Worm (Caenorhabditis elegans) whole organism, mixed stage, embryonic: ENCODE data around the gene W07G4.1.

Experiments
- M03D4.4 ChIP-seq: sonication (generic microtip); optimal IDR thresholded peaks from 2 replicates; lab custom pipeline; 2017; ENCODE audit warnings: mild to moderate bottlenecking, missing genetic modification characterization, missing compliant biosample characterization
- elt-1 ChIP-seq: sonication (generic microtip); optimal IDR thresholded peaks from 2 replicates; lab custom pipeline; 2017; ENCODE audit warnings: missing genetic modification characterization, mild to moderate bottlenecking, missing compliant biosample characterization, antibody characterized with exemption, moderate library complexity, borderline replicate concordance; ENCODE audit not compliant: insufficient read depth
- lin-13 ChIP-seq: fragments of 150-350 bp; optimal IDR thresholded peaks from 2 replicates; lab custom pipeline; 2014; ENCODE audit warnings: missing biosample characterization, missing genetic modification characterization
- lsy-2 ChIP-seq: fragments of 150-350 bp; optimal IDR thresholded peaks from 2 replicates; lab custom pipeline; 2014; ENCODE audit warnings: missing biosample characterization, missing genetic modification characterization
- mab-5 ChIP-seq: fragments of 150-350 bp; optimal IDR thresholded peaks from 2 replicates; lab custom pipeline; 2014; ENCODE audit warnings: missing biosample characterization, missing genetic modification characterization
- nhr-237 ChIP-seq: fragments of 150-350 bp; optimal IDR thresholded peaks from 2 replicates; lab custom pipeline; 2014; ENCODE audit warnings: missing biosample characterization, missing genetic modification characterization

- TF ChIP-seq nhr-237 (tag; lab: Kevin White, UChicago) (no peak), lin-13 (tag; lab: Kevin White, UChicago) (no peak), mab-5 (tag; lab: Kevin White, UChicago) (no peak), M03D4.4 (tag; lab: Kevin White, UChicago) (no peak), elt-1 (tag; lab: Kevin White, UChicago) (no peak), lsy-2 (no peak)
These were observed 38.1 kb upstream of the W07G4.1 start, which contains the start of gene far-5 for ce11 chrV:12995269-12995668.
